Fruit fly (Drosophila melanogaster) whole organism, adult: Measurements from ENCODE around the gene Arr1.

Experiments used
- CG11617 ChIP-seq: fragments of 200-800 bp; sonication (Bioruptor generic); optimal IDR thresholded peaks from 2 replicates; lab custom pipeline; 2017; ENCODE audit warnings: mild to moderate bottlenecking, missing biosample characterization, missing genetic modification reagents, missing genetic modification characterization
- CG12768 ChIP-seq: fragments of 200-800 bp; sonication (Bioruptor generic); optimal IDR thresholded peaks from 2 replicates; lab custom pipeline; 2017; ENCODE audit warnings: missing biosample characterization, missing genetic modification characterization, mild to moderate bottlenecking, moderate library complexity, missing genetic modification reagents
- CG14711 ChIP-seq: fragments of 200-800 bp; sonication (Bioruptor generic); optimal IDR thresholded peaks from 2 replicates; lab custom pipeline; 2018; ENCODE audit warnings: missing biosample characterization, mild to moderate bottlenecking, missing genetic modification characterization, moderate library complexity
- CG1620 ChIP-seq: fragments of 200-800 bp; sonication (Bioruptor generic); optimal IDR thresholded peaks from 2 replicates; lab custom pipeline; 2016; ENCODE audit warnings: missing biosample characterization, missing genetic modification characterization
- CG33017 ChIP-seq: fragments of 200-800 bp; sonication (Bioruptor generic); optimal IDR thresholded peaks from 2 replicates; lab custom pipeline; 2018; ENCODE audit warnings: missing biosample characterization, mild to moderate bottlenecking, missing genetic modification characterization, moderate library complexity
- CG5204 ChIP-seq: fragments of 200-800 bp; sonication (Bioruptor generic); optimal IDR thresholded peaks from 2 replicates; lab custom pipeline; 2016; ENCODE audit warnings: missing biosample characterization, missing genetic modification characterization
- CG7045 ChIP-seq: fragments of 200-800 bp; sonication (Bioruptor generic); optimal IDR thresholded peaks from 2 replicates; lab custom pipeline; 2017; ENCODE audit warnings: missing biosample characterization, mild to moderate bottlenecking, missing genetic modification characterization
- CG7101 ChIP-seq: fragments of 200-800 bp; sonication (Bioruptor generic); optimal IDR thresholded peaks from 2 replicates; lab custom pipeline; 2018; ENCODE audit warnings: missing biosample characterization, mild to moderate bottlenecking, missing genetic modification characterization, moderate library complexity
- Clk ChIP-seq: fragments of 200-800 bp; sonication (Bioruptor generic); optimal IDR thresholded peaks from 2 replicates; lab custom pipeline; 2017; ENCODE audit warnings: missing biosample characterization, missing genetic modification characterization
- Crg-1 ChIP-seq: fragments of 200-800 bp; sonication (Bioruptor generic); optimal IDR thresholded peaks from 2 replicates; lab custom pipeline; 2016; ENCODE audit warnings: missing biosample characterization, missing genetic modification characterization
- Hr96 ChIP-seq: fragments of 200-800 bp; sonication (Bioruptor generic); optimal IDR thresholded peaks from 2 replicates; lab custom pipeline; 2016; ENCODE audit warnings: missing biosample characterization, missing genetic modification characterization
- Mnt ChIP-seq: fragments of 200-800 bp; sonication (Bioruptor generic); optimal IDR thresholded peaks from 2 replicates; lab custom pipeline; 2016; ENCODE audit warnings: missing biosample characterization, mild to moderate bottlenecking, missing genetic modification characterization
- bab1 ChIP-seq: fragments of 200-800 bp; sonication (Bioruptor generic); optimal IDR thresholded peaks from 3 replicates; lab custom pipeline; 2019; ENCODE audit warnings: missing biosample characterization, mild to moderate bottlenecking, missing genetic modification characterization, moderate library complexity
- cic ChIP-seq: fragments of 200-800 bp; sonication (Bioruptor generic); optimal IDR thresholded peaks from 2 replicates; lab custom pipeline; 2017; ENCODE audit warnings: missing biosample characterization, mild to moderate bottlenecking, missing genetic modification characterization, moderate library complexity
- cnc ChIP-seq, 2 experiments: fragments of >200 bp; optimal IDR thresholded peaks; 2 replicates each; lab custom pipeline; 2017
- kay ChIP-seq: fragments of 200-800 bp; sonication (Bioruptor generic); peaks from one replicate; lab custom pipeline; 2016; ENCODE audit warnings: missing biosample characterization, missing genetic modification characterization, borderline replicate concordance
- ovo ChIP-seq: fragments of 200-800 bp; sonication (Bioruptor generic); optimal IDR thresholded peaks from 2 replicates; lab custom pipeline; 2016; ENCODE audit warnings: missing biosample characterization, missing genetic modification characterization
- pad ChIP-seq: fragments of 200-800 bp; sonication (Bioruptor generic); optimal IDR thresholded peaks from 3 replicates; lab custom pipeline; 2017; ENCODE audit warnings: missing biosample characterization, missing genetic modification characterization, mild to moderate bottlenecking, moderate library complexity, missing genetic modification reagents
- tj ChIP-seq: fragments of 200-800 bp; sonication (Bioruptor generic); optimal IDR thresholded peaks from 3 replicates; lab custom pipeline; 2017; ENCODE audit warnings: missing biosample characterization, mild to moderate bottlenecking, missing genetic modification characterization, moderate library complexity
- toe ChIP-seq: fragments of 200-800 bp; sonication (Bioruptor generic); optimal IDR thresholded peaks from 2 replicates; lab custom pipeline; 2016; ENCODE audit warnings: missing biosample characterization, missing genetic modification characterization

Gene Arr1

dm6 chr2L:18077969-18078368 lies at the start of gene Arr1:
Gene Arr1, plus strand, starts transcription at chr2L:18078269.
- no peak for TF ChIP-seq tj (GFP tag; lab: Kevin White, UChicago)
- no peak for TF ChIP-seq cnc (optimal IDR thresholded peaks at IDR 0.05; lab: Kevin White, UChicago)
- TF ChIP-seq Clk (GFP tag; lab: Kevin White, UChicago): no peak
- no peak for TF ChIP-seq CG5204 (GFP tag; lab: Kevin White, UChicago)
- TF ChIP-seq Mnt (GFP tag; lab: Kevin White, UChicago): no peak
- no peak for TF ChIP-seq CG7045 (GFP tag; lab: Kevin White, UChicago)
- no peak for TF ChIP-seq Crg-1 (GFP tag; lab: Kevin White, UChicago)
- TF ChIP-seq CG14711 (tag; lab: Kevin White, UChicago): no peak
- TF ChIP-seq CG7101: no peak
- no peak for TF ChIP-seq CG33017 (tag; lab: Kevin White, UChicago)
- no peak for TF ChIP-seq CG12768 (GFP tag; lab: Kevin White, UChicago)
- TF ChIP-seq pad: no peak
- TF ChIP-seq ovo (GFP tag; lab: Kevin White, UChicago): no peak
- TF ChIP-seq kay (GFP tag; lab: Kevin White, UChicago): no peak
- TF ChIP-seq Hr96 (GFP tag; lab: Kevin White, UChicago): no peak
- TF ChIP-seq toe: no peak
- no peak for TF ChIP-seq bab1
- TF ChIP-seq CG1620 (GFP tag; lab: Kevin White, UChicago): no peak
- no peak for TF ChIP-seq cic (GFP tag; lab: Kevin White, UChicago)
- TF ChIP-seq CG11617 (GFP tag; lab: Kevin White, UChicago): no peak

- TF ChIP-seq toe (no peak), CG1620 (GFP tag; lab: Kevin White, UChicago) (no peak), CG5204 (GFP tag; lab: Kevin White, UChicago) (no peak), CG7101 (no peak), cnc (optimal IDR thresholded peaks at IDR 0.05; lab: Kevin White, UChicago) (no peak), cic (GFP tag; lab: Kevin White, UChicago) (no peak), pad (no peak), Mnt (GFP tag; lab: Kevin White, UChicago) (no peak), kay (GFP tag; lab: Kevin White, UChicago) (no peak), CG7045 (GFP tag; lab: Kevin White, UChicago) (no peak), CG12768 (GFP tag; lab: Kevin White, UChicago) (no peak), CG14711 (tag; lab: Kevin White, UChicago) (no peak), Clk (GFP tag; lab: Kevin White, UChicago) (no peak), Crg-1 (GFP tag; lab: Kevin White, UChicago) (no peak), CG33017 (tag; lab: Kevin White, UChicago) (no peak)
Measured at dm6 chr2L:18032741-18033140, 45.3 kb upstream of the Arr1 start.

dm6 chr2L:18067266-18067665 lies 10.8 kb upstream of the Arr1 start:
- TF ChIP-seq CG33017 (tag; lab: Kevin White, UChicago) (no peak), Hr96 (GFP tag; lab: Kevin White, UChicago) (no peak), CG12768 (GFP tag; lab: Kevin White, UChicago) (no peak), CG5204 (GFP tag; lab: Kevin White, UChicago) (no peak), CG1620 (GFP tag; lab: Kevin White, UChicago) (no peak), cic (GFP tag; lab: Kevin White, UChicago) (no peak), CG7045 (GFP tag; lab: Kevin White, UChicago) (no peak), toe (no peak), Crg-1 (GFP tag; lab: Kevin White, UChicago) (no peak), CG14711 (tag; lab: Kevin White, UChicago) (no peak)

- TF ChIP-seq CG14711 (tag; lab: Kevin White, UChicago) (no peak), CG7101 (no peak), CG11617 (GFP tag; lab: Kevin White, UChicago) (no peak), CG1620 (GFP tag; lab: Kevin White, UChicago) (no peak), Crg-1 (GFP tag; lab: Kevin White, UChicago) (no peak), bab1 (no peak)
Measured at dm6 chr2L:18081328-18081727, 3.3 kb downstream of the Arr1 start, which contains the start of gene ninaD. Gene ninaD, plus strand, starts transcription at chr2L:18081628.

- TF ChIP-seq Crg-1 (GFP tag; lab: Kevin White, UChicago): no peak
- TF ChIP-seq CG12768 (GFP tag; lab: Kevin White, UChicago): no peak
- no peak for TF ChIP-seq toe
- TF ChIP-seq kay (GFP tag; lab: Kevin White, UChicago): no peak
- no peak for TF ChIP-seq Mnt (GFP tag; lab: Kevin White, UChicago)
- no peak for TF ChIP-seq tj (GFP tag; lab: Kevin White, UChicago)
- TF ChIP-seq ovo (GFP tag; lab: Kevin White, UChicago): no peak
- no peak for TF ChIP-seq Clk (GFP tag; lab: Kevin White, UChicago)
- TF ChIP-seq CG1620 (GFP tag; lab: Kevin White, UChicago): no peak
- no peak for TF ChIP-seq CG5204 (GFP tag; lab: Kevin White, UChicago)
- TF ChIP-seq Hr96 (GFP tag; lab: Kevin White, UChicago): no peak
- TF ChIP-seq CG7045 (GFP tag; lab: Kevin White, UChicago): no peak
- no peak for TF ChIP-seq bab1
- no peak for TF ChIP-seq CG11617 (GFP tag; lab: Kevin White, UChicago)
- TF ChIP-seq cnc (optimal IDR thresholded peaks at IDR 0.05; lab: Kevin White, UChicago): no peak
- no peak for TF ChIP-seq CG33017 (tag; lab: Kevin White, UChicago)
Measured at dm6 chr2L:18083956-18084355, 5.9 kb downstream of the Arr1 start, which contains the start of gene CG31741. Gene CG31741, plus strand, starts transcription at chr2L:18084256.

dm6 chr2L:18091705-18092104 lies 13.6 kb downstream of the Arr1 start:
- TF ChIP-seq bab1 (no peak), tj (GFP tag; lab: Kevin White, UChicago) (no peak), CG11617 (GFP tag; lab: Kevin White, UChicago) (no peak), cnc (optimal IDR thresholded peaks at IDR 0.05; lab: Kevin White, UChicago) (no peak), Hr96 (GFP tag; lab: Kevin White, UChicago) (no peak), toe (no peak), pad (no peak), CG12768 (GFP tag; lab: Kevin White, UChicago) (no peak), Crg-1 (GFP tag; lab: Kevin White, UChicago) (no peak), CG7101 (no peak), CG5204 (GFP tag; lab: Kevin White, UChicago) (no peak), CG1620 (GFP tag; lab: Kevin White, UChicago) (no peak), kay (GFP tag; lab: Kevin White, UChicago) (no peak)
